Fruit fly (Drosophila melanogaster): ENCODE results near the gene Mtch.

dm6 chr3L:175949-176348, 8.5 kb upstream of the Mtch start, which contains the start of gene CG7049:
- TF ChIP-seq CG8478 (optimal IDR thresholded peaks at IDR 0.05) (no peak), CTCF (optimal IDR thresholded peaks at IDR 0.05) (no peak)
